Fruit fly (Drosophila melanogaster): ENCODE data around the gene CG11085.

Gene CG11085

dm6 chrX:12667008-12667407, 50.9 kb downstream of the CG11085 start:
- no peak for TF ChIP-seq Jra (GFP tag; optimal IDR thresholded peaks at IDR 0.05)
- TF ChIP-seq rgr (GFP tag; optimal IDR thresholded peaks at IDR 0.05) = no peak
- TF ChIP-seq woc (GFP tag; optimal IDR thresholded peaks at IDR 0.05) = no peak
- no peak for TF ChIP-seq HLH106 (tag; optimal IDR thresholded peaks at IDR 0.05)
- TF ChIP-seq CG32264 (GFP tag; optimal IDR thresholded peaks at IDR 0.05) = no peak
- no peak for TF ChIP-seq sage (GFP tag; optimal IDR thresholded peaks at IDR 0.05)
- no peak for TF ChIP-seq GATAd (GFP tag; optimal IDR thresholded peaks at IDR 0.05)
- no peak for TF ChIP-seq ey (GFP tag; optimal IDR thresholded peaks at IDR 0.05)
- TF ChIP-seq Vsx2 (GFP tag; optimal IDR thresholded peaks at IDR 0.05; ENCODE audit: partially characterized antibody) = no peak
- no peak for TF ChIP-seq Hr83 (GFP tag; optimal IDR thresholded peaks at IDR 0.05; ENCODE audit: poor library complexity, severe bottlenecking)
- TF ChIP-seq Sp1 (GFP tag; optimal IDR thresholded peaks at IDR 0.05) = no peak
- TF ChIP-seq sv (GFP tag; optimal IDR thresholded peaks at IDR 0.05) = no peak
- TF ChIP-seq dsf (GFP tag; optimal IDR thresholded peaks at IDR 0.05; ENCODE audit: borderline replicate concordance) = no peak
- TF ChIP-seq Rel (GFP tag; optimal IDR thresholded peaks at IDR 0.05) = no peak
- TF ChIP-seq Rel (tag; optimal IDR thresholded peaks at IDR 0.05) = no peak
- no peak for TF ChIP-seq foxo (GFP tag; optimal IDR thresholded peaks at IDR 0.05)
- TF ChIP-seq CrebA (GFP tag; optimal IDR thresholded peaks at IDR 0.05; ENCODE audit: borderline replicate concordance) = no peak
- TF ChIP-seq Dfd (GFP tag; optimal IDR thresholded peaks at IDR 0.05) = no peak
- no peak for TF ChIP-seq dmrt93B (GFP tag; optimal IDR thresholded peaks at IDR 0.05)
- TF ChIP-seq br (GFP tag; optimal IDR thresholded peaks at IDR 0.05) = no peak
- no peak for TF ChIP-seq fru (GFP tag; optimal IDR thresholded peaks at IDR 0.05)

DNA sequence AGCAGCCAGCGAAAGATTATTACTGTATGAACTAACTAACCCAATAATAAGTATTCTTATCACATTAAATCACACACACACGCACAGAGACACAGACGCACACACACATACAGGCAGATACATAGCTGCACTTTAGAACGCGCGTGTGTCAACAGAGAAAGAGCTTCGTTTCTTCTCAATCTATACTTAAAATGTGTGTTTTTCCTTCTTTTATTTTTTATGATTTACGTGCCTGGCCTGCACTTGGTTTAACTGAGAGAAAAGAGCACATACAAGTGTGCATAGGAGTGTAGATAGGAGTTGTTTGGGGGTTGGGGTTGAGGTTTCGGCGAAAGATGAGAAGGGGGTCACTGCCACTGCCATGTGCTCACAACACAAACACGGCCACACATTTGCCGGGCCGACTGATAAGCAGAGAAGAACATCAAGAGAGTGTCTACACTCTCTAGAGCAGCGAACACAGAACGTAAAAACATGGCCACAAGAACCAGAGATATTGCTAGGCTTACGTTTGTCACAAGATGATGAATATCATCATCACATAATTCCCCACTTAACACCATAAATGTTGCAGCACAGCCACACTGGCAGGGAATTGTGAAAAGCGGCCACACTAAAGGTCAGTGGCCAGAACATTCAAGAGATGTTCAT, 51.6 kb downstream of the CG11085 start:
- TF ChIP-seq woc (GFP tag; optimal IDR thresholded peaks at IDR 0.05) (no peak), Hnf4 (GFP tag; optimal IDR thresholded peaks at IDR 0.05) (peak; percentile 24), Rel (GFP tag; optimal IDR thresholded peaks at IDR 0.05) (no peak), Rel (tag; optimal IDR thresholded peaks at IDR 0.05) (peak; percentile 39), fru (GFP tag; optimal IDR thresholded peaks at IDR 0.05) (no peak), brk (GFP tag; optimal IDR thresholded peaks at IDR 0.05) (peak; percentile 23), Mio (GFP tag; optimal IDR thresholded peaks at IDR 0.05) (no peak), h (GFP tag; optimal IDR thresholded peaks at IDR 0.05) (peak; percentile 39), CrebA (GFP tag; optimal IDR thresholded peaks at IDR 0.05; ENCODE audit: borderline replicate concordance) (peak; percentile 22)

DNA sequence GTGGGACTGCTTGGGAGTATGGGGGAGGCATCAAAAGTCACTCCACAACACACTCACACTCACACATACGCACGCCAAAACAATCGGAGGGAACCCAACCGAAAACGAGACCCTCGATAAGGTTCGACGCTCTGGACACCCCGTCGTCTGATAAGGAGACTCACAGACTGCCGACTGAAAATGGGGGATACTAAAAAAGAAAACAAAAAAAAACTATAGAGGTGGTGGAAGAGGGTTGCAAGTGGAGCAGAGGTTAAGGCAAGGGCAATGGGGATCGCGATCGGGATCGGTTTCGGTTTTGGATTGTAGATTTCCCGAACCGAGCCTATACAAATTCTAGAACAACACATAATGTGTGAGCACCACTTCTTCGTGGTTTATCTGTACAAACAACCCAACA, 52.6 kb downstream of the CG11085 start:
- TF ChIP-seq Dif (GFP tag; optimal IDR thresholded peaks at IDR 0.05; ENCODE audit: partially characterized antibody) = no peak
- no peak for TF ChIP-seq Rel (GFP tag; optimal IDR thresholded peaks at IDR 0.05)
- peak; percentile 83 for TF ChIP-seq Rel (tag; optimal IDR thresholded peaks at IDR 0.05)

- TF ChIP-seq dmrt93B (GFP tag; optimal IDR thresholded peaks at IDR 0.05) (peak; percentile 35), Hr78 (GFP tag; optimal IDR thresholded peaks at IDR 0.05) (no peak), fru (GFP tag; optimal IDR thresholded peaks at IDR 0.05) (peak; percentile 65), CG32264 (GFP tag; optimal IDR thresholded peaks at IDR 0.05) (peak; percentile 24), foxo (GFP tag; optimal IDR thresholded peaks at IDR 0.05) (peak in 1 of 2 experiments; percentile 73), usp (GFP tag; optimal IDR thresholded peaks at IDR 0.05) (no peak), dsf (GFP tag; optimal IDR thresholded peaks at IDR 0.05; ENCODE audit: borderline replicate concordance) (no peak), GATAd (GFP tag; optimal IDR thresholded peaks at IDR 0.05) (no peak), CG9705 (GFP tag; optimal IDR thresholded peaks at IDR 0.05) (peak; percentile 38), rgr (GFP tag; optimal IDR thresholded peaks at IDR 0.05) (peak; percentile 73), HLH106 (tag; optimal IDR thresholded peaks at IDR 0.05) (peak; percentile 72), Abd-B (GFP tag; optimal IDR thresholded peaks at IDR 0.05) (no peak), OdsH (GFP tag; optimal IDR thresholded peaks at IDR 0.05) (peak; percentile 63), Dfd (GFP tag; optimal IDR thresholded peaks at IDR 0.05) (peak; percentile 4), Vsx2 (GFP tag; optimal IDR thresholded peaks at IDR 0.05; ENCODE audit: partially characterized antibody) (peak; percentile 44), pan (optimal IDR thresholded peaks at IDR 0.05) (no peak), sage (GFP tag; optimal IDR thresholded peaks at IDR 0.05) (peak; percentile 16), sv (GFP tag; optimal IDR thresholded peaks at IDR 0.05) (peak; percentile 63), Sp1 (GFP tag; optimal IDR thresholded peaks at IDR 0.05) (peak; percentile 58), psq (GFP tag; optimal IDR thresholded peaks at IDR 0.05) (peak; percentile 94), ey (GFP tag; optimal IDR thresholded peaks at IDR 0.05) (peak; percentile 79), Hnf4 (GFP tag; optimal IDR thresholded peaks at IDR 0.05) (peak; percentile 65), Dif (GFP tag; optimal IDR thresholded peaks at IDR 0.05; ENCODE audit: partially characterized antibody) (peak; percentile 1), Mio (GFP tag; optimal IDR thresholded peaks at IDR 0.05) (no peak), CrebA (GFP tag; optimal IDR thresholded peaks at IDR 0.05; ENCODE audit: borderline replicate concordance) (peak; percentile 41), N (GFP tag; optimal IDR thresholded peaks at IDR 0.05) (no peak), brk (GFP tag; optimal IDR thresholded peaks at IDR 0.05) (peak; percentile 30), Myc (optimal IDR thresholded peaks at IDR 0.05) (no peak), br (GFP tag; optimal IDR thresholded peaks at IDR 0.05) (peak; percentile 54), dl (GFP tag; optimal IDR thresholded peaks at IDR 0.05; ENCODE audit: insufficient read depth in 1 of 2, partially characterized antibody in 2 of 2) (no peak), h (GFP tag; optimal IDR thresholded peaks at IDR 0.05) (peak; percentile 71), jim (GFP tag; optimal IDR thresholded peaks at IDR 0.05) (peak; percentile 75), Hr83 (GFP tag; optimal IDR thresholded peaks at IDR 0.05; ENCODE audit: poor library complexity, severe bottlenecking) (no peak), woc (GFP tag; optimal IDR thresholded peaks at IDR 0.05) (peak; percentile 60)
Observed at dm6 chrX:12669659-12670488, 53.8 kb downstream of the CG11085 start.
